Fruit fly (Drosophila melanogaster): ENCODE measurements around the gene Naa60.
A peak's percentile ranks its signal among the peaks of the same experiment; 100 is the strongest.

dm6 chr3L:9744060-9744549 is 17.4 kb downstream of the Naa60 start:
- TF ChIP-seq CG11617 (GFP tag; optimal IDR thresholded peaks at IDR 0.05) (no peak), CG33017 (tag; optimal IDR thresholded peaks at IDR 0.05) (no peak), bab1 (GFP tag; optimal IDR thresholded peaks at IDR 0.05) (peak; percentile 86)
